Worm (Caenorhabditis elegans): ENCODE results near the gene sru-31.
A peak's percentile ranks its signal among the peaks of the same experiment; 100 is the strongest.

- TF ChIP-seq zag-1 (tag; optimal IDR thresholded peaks at IDR 0.05) (no peak), pqm-1 (tag; optimal IDR thresholded peaks at IDR 0.05) (peak; percentile 18), snpc-4 (tag; optimal IDR thresholded peaks at IDR 0.05) (no peak)
Observed at ce11 chrV:9855920-9856852, 39.7 kb downstream of the sru-31 start.

Data from whole organism, L3 larva.